Fruit fly (Drosophila melanogaster): ENCODE measurements around the gene CG6333.

The CG6333 gene

DNA sequence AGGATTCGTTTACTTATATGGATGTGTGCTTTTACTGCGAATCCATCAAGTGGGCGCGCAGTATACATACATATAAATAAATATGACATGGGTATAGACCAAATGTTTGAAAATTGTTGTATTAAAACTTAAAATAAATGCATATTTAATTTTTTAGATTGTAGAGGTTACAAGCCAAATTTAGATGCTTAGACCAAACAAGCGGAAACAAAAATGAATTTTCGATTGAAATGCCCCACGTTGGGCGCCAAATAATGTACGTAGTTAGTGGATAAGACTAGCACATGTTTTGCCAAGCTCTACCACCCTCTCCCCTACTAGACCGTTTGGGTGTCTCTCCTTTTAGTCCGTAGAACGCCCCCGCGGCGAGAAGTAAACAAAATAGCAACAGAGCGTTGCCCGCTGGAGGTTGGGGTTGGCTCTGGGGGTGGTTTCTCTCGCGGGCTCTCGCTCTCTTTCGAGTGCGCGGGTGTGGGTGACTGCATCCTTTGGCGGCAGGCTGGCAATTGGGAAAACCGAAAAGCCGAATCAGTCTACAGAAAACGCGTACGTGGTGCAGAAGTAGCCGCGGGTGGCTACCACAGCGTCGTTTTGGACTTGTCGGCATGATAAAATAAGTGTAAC lies 47.0 kb downstream of the CG6333 start, which contains the start of gene CG18265 (continued):
- no peak for TF ChIP-seq HmgZ (tag; optimal IDR thresholded peaks at IDR 0.05)
- TF ChIP-seq chinmo (GFP tag; IDR thresholded peaks at IDR 0.05; ENCODE audit: partially characterized antibody): 0 out of 4 replicates have a peak, but pooled peaks have one; percentile 35
- TF ChIP-seq Dbx (GFP tag; IDR thresholded peaks at IDR 0.05): no peak
- TF ChIP-seq CkIIα-i1 (GFP tag; IDR thresholded peaks at IDR 0.05): no peak
- peak; percentile 71 for TF ChIP-seq CG17361 (GFP tag; IDR thresholded peaks at IDR 0.05)
- TF ChIP-seq nerfin-1 (tag; optimal IDR thresholded peaks at IDR 0.05): peak; percentile 49
- no peak for TF ChIP-seq HmgD (GFP tag; optimal IDR thresholded peaks at IDR 0.05)
- no peak for TF ChIP-seq pnt (GFP tag; optimal IDR thresholded peaks at IDR 0.05)
- no peak for TF ChIP-seq CG6854 (GFP tag; optimal IDR thresholded peaks at IDR 0.05)
- TF ChIP-seq Trl (optimal IDR thresholded peaks at IDR 0.05): peak; percentile 36 to 52
- TF ChIP-seq Trl (GFP tag; optimal IDR thresholded peaks at IDR 0.05): no peak
- TF ChIP-seq Dll (GFP tag; IDR thresholded peaks at IDR 0.05; ENCODE audit: partially characterized antibody): no peak
- TF ChIP-seq trem (tag; optimal IDR thresholded peaks at IDR 0.05): no peak
- no peak for TF ChIP-seq CG9876 (GFP tag; optimal IDR thresholded peaks at IDR 0.05)
- no peak for TF ChIP-seq dan (GFP tag; IDR thresholded peaks at IDR 0.05)
- TF ChIP-seq Med (GFP tag): peak; percentile 2
- no peak for TF ChIP-seq wdn (GFP tag; IDR thresholded peaks at IDR 0.05)
- TF ChIP-seq CG3995 (GFP tag; optimal IDR thresholded peaks at IDR 0.05): no peak
- TF ChIP-seq crol (GFP tag; IDR thresholded peaks at IDR 0.05): 0 out of 2 replicates have a peak, but pooled peaks have one; percentile 30
- no peak for TF ChIP-seq CG18262 (tag; optimal IDR thresholded peaks at IDR 0.05)
- no peak for TF ChIP-seq ham (GFP tag; IDR thresholded peaks at IDR 0.05)
- TF ChIP-seq CG4328 (GFP tag; optimal IDR thresholded peaks at IDR 0.05): no peak
- no peak for TF ChIP-seq Sry-δ (GFP tag; optimal IDR thresholded peaks at IDR 0.05)
- TF ChIP-seq CG4282 (GFP tag; optimal IDR thresholded peaks at IDR 0.05): no peak
- TF ChIP-seq dati (GFP tag; IDR thresholded peaks at IDR 0.05): no peak
- TF ChIP-seq CG42726 (GFP tag; IDR thresholded peaks at IDR 0.05; ENCODE audit: partially characterized antibody): 0 out of 2 replicates have a peak, but pooled peaks have one; percentile 30
- TF ChIP-seq CTCF (GFP tag; optimal IDR thresholded peaks at IDR 0.05): no peak
- peak; percentile 76 for TF ChIP-seq abd-A (tag; optimal IDR thresholded peaks at IDR 0.05)
- no peak for TF ChIP-seq al (GFP tag; IDR thresholded peaks at IDR 0.05)
- TF ChIP-seq yki (optimal IDR thresholded peaks at IDR 0.05): no peak
- 0 out of 2 replicates have a peak, but pooled peaks have one; percentile 5 for TF ChIP-seq onecut (GFP tag; IDR thresholded peaks at IDR 0.05)
- TF ChIP-seq gcm2 (GFP tag; optimal IDR thresholded peaks at IDR 0.05): no peak
- TF ChIP-seq CG1602 (GFP tag; optimal IDR thresholded peaks at IDR 0.05): no peak
- no peak for TF ChIP-seq E2f1 (GFP tag; IDR thresholded peaks at IDR 0.05)
- TF ChIP-seq run (tag; optimal IDR thresholded peaks at IDR 0.05): no peak
- TF ChIP-seq CG1832 (GFP tag; optimal IDR thresholded peaks at IDR 0.05): no peak
- TF ChIP-seq Lhr (GFP tag; optimal IDR thresholded peaks at IDR 0.05): no peak
- no peak for TF ChIP-seq CG12769 (tag; optimal IDR thresholded peaks at IDR 0.05)
- TF ChIP-seq ewg (GFP tag; optimal IDR thresholded peaks at IDR 0.05): peak; percentile 30

DNA sequence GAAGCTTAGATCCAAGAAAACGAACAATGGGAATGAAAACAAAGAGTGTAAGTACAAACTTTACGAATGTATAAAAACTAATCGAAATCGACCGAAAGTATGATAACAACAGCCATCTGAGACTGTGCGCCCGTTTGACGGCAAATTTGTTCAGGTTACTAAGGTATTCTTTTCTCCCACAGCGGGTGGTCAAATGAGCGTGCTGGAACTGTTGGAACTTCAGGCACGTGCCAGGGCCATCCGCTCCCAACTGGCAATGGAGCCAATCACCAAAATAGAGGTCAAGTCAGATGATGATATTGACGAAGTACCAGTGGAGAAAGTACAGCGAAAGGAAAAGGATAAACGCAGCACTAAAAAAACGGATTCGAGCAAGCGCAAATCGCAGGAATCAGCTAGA lies 49.7 kb downstream of the CG6333 start, which contains the start of gene CG12229:
Gene CG12229 (minus strand): TSS at position 101 of the 400 bp plus-strand sequence.
- TF ChIP-seq toy (GFP tag; IDR thresholded peaks at IDR 0.05) (no peak), dan (GFP tag; IDR thresholded peaks at IDR 0.05) (no peak), MTF-1 (GFP tag; optimal IDR thresholded peaks at IDR 0.05; ENCODE audit: borderline replicate concordance) (no peak), CG4617 (GFP tag; optimal IDR thresholded peaks at IDR 0.05; ENCODE audit: borderline replicate concordance) (no peak), Aef1 (GFP tag; IDR thresholded peaks at IDR 0.05) (no peak), Awh (GFP tag; IDR thresholded peaks at IDR 0.05) (no peak), CG5953 (GFP tag; IDR thresholded peaks at IDR 0.05) (no peak), hbn (GFP tag; IDR thresholded peaks at IDR 0.05; ENCODE audit: partially characterized antibody) (no peak), Oaz (GFP tag; IDR thresholded peaks at IDR 0.05) (no peak), vnd (GFP tag; IDR thresholded peaks at IDR 0.05; ENCODE audit: partially characterized antibody) (no peak), croc (GFP tag; conservative IDR thresholded peaks at IDR 0.05) (no peak), CG34376 (GFP tag; optimal IDR thresholded peaks at IDR 0.05) (no peak), Chrac-16 (GFP tag; optimal IDR thresholded peaks at IDR 0.05) (no peak), Neu2 (GFP tag; optimal IDR thresholded peaks at IDR 0.05; ENCODE audit: borderline replicate concordance) (no peak), sna (GFP tag; IDR thresholded peaks at IDR 0.05; ENCODE audit: partially characterized antibody) (no peak), Asciz (GFP tag; optimal IDR thresholded peaks at IDR 0.05) (no peak)

All from whole organism, embryonic.